Worm (Caenorhabditis elegans) whole organism, L1 larva: Measurements from ENCODE around the gene lron-13.

ENCODE experiments used
- ets-5 ChIP-seq: fragments of 200-800 bp; sonication (Bioruptor generic); IDR thresholded peaks from 2 replicates; pipeline ENCODE4 v1.3.6; 2022; ENCODE audit warnings: missing genetic modification characterization, missing compliant biosample characterization
- grh-1 ChIP-seq: fragments of 200-800 bp; sonication (Bioruptor generic); IDR thresholded peaks from 2 replicates; pipeline ENCODE4 v1.3.6; 2022; ENCODE audit warnings: missing genetic modification reagents, missing genetic modification characterization, missing compliant biosample characterization
- mab-9 ChIP-seq: fragments of 200-800 bp; sonication (Bioruptor generic); IDR thresholded peaks from 2 replicates; pipeline ENCODE4 v1.3.6; 2022; ENCODE audit warnings: missing genetic modification reagents, missing genetic modification characterization, missing compliant biosample characterization

Gene lron-13

DNA sequence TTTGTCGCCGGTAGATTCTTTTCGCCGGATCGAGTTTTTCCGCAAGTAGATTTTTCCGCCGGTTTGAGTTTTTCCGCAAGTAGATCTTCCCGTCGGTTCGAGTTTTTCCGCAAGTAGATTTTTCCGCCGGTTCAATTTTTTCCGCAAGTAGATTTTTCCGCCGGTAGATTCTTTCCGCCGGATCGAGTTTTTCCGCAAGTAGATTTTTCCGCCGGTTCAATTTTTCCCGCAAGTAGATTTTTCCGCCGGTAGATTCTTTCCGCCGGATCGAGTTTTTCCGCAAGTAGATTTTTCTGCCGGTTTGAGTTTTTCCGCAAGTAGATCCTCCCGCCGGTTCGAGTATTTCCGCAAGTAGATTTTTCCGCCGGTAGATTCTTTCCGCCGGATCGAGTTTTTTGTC, 57.9 kb downstream of the lron-13 start:
- TF ChIP-seq mab-9 (GFP tag; lab: Robert Waterston, UW) (0 out of 2 replicates have a peak, but pooled peaks have one; percentile 36), grh-1 (GFP tag; lab: Robert Waterston, UW) (peak; percentile 18; the same call in 1 of the 2 replicates), ets-5 (GFP tag; lab: Robert Waterston, UW) (0 out of 2 replicates have a peak, but pooled peaks have one; percentile 76)
